Worm (Caenorhabditis elegans) whole organism, L3 larva: ENCODE results near the gene ZK180.7.

Source experiments
- nhr-23 ChIP-seq: fragments of 150-350 bp; optimal IDR thresholded peaks from 2 replicates; lab custom pipeline; 2014; ENCODE audit warnings: missing biosample characterization, missing genetic modification reagents, missing genetic modification characterization
- tbx-2 ChIP-seq: sonication (generic microtip); optimal IDR thresholded peaks from 2 replicates; lab custom pipeline; 2016; ENCODE audit warnings: mild to moderate bottlenecking, missing genetic modification characterization, missing compliant biosample characterization
- zag-1 ChIP-seq: fragments of 150-350 bp; optimal IDR thresholded peaks from 2 replicates; lab custom pipeline; 2014; ENCODE audit warnings: missing biosample characterization, missing genetic modification characterization

DNA sequence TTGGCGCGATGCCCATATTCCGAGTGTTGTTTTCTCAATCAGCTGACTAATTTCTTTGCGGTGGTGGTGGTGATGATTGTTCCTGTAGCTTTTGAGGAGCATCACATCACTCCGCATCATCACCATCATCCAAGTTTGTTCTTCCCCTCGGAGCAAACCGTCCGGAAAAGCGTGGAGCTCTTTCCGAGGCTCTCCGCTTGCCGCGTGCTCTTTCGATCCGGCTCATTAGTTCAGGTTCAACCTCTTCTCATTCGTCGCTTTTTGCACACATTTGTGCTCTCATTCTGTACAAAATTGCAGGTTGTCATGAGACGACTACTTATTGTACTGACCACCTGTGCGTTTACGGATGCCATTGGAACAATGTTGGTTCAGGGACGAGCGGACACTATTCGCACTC lies 25.2 kb upstream of the ZK180.7 start, which contains the start of gene M01H9.5:
- TF ChIP-seq tbx-2 (tag; lab: Kevin White, UChicago) = no peak
- TF ChIP-seq nhr-23 (tag; lab: Kevin White, UChicago) = no peak
- TF ChIP-seq zag-1 (tag; lab: Kevin White, UChicago) = no peak
